Fruit fly (Drosophila melanogaster) ovary, adult (tissue): Measurements from ENCODE around the gene CG33298.

ENCODE experiments used
- CG17801 ChIP-seq: fragments of 200-800 bp; optimal IDR thresholded peaks from 2 replicates; lab custom pipeline; 2019; ENCODE audit warnings: missing biosample characterization, mild to moderate bottlenecking, missing genetic modification characterization, moderate library complexity; ENCODE audit not compliant: partially characterized antibody

CG33298 gene

DNA sequence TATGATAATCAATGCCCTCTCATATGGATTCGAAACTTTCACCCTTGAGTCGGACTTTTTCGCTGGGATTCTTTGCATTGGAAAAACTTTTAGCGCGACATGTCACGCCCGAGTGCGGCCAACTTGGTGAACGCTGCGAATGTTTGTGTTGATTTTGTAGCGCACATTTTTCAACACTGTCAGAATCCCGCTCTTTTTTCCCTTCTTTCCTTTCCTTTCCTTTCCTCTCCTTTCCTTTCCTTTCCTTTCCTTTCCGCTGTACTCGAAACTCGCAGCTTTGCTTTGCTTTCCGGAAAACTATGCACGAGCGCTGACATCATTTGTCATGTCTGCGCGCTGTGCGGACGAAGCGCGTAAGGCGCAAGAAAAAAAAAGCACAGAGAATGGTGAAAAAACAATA, 27.9 kb upstream of the CG33298 start:
- TF ChIP-seq CG17801: no peak

DNA sequence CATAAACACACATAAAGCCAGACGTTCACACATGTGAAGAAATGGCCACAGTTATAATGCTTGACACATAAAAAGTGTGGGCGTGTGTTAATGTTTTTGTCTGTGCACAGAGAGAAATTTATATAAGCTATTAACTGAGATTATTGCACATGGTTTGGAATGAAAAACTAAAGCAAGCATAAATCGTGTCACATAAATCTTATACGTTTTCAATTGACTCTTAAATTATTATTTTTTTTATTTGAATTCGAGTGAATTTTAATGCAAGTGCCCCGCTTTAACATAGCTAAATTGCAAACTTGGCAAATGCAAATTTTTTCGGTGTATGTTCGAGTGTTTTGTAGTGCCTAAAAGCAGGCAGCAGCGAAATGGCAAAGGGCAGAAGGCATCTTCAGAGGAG, 7.8 kb upstream of the CG33298 start:
- peak; percentile 74 for TF ChIP-seq CG17801

DNA sequence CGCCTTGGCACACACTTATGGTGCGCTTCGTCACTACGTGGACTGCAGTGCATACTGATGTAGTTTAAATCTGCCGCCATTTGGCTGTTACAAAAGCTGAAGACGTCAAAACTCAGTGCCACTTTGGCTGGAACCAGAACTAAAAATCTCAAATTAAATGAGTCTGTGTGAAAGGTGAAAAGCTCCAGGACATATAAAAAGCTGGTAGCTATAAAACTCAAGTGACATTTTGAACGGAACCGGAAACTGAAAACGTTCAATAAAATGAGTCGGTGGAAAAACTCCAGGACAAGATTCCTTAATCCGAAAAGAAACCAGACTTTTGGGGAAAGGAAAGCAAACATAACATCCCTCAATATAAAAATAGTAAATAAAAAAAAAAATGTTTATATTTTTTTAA, 4.5 kb upstream of the CG33298 start:
- peak; percentile 74 for TF ChIP-seq CG17801

DNA sequence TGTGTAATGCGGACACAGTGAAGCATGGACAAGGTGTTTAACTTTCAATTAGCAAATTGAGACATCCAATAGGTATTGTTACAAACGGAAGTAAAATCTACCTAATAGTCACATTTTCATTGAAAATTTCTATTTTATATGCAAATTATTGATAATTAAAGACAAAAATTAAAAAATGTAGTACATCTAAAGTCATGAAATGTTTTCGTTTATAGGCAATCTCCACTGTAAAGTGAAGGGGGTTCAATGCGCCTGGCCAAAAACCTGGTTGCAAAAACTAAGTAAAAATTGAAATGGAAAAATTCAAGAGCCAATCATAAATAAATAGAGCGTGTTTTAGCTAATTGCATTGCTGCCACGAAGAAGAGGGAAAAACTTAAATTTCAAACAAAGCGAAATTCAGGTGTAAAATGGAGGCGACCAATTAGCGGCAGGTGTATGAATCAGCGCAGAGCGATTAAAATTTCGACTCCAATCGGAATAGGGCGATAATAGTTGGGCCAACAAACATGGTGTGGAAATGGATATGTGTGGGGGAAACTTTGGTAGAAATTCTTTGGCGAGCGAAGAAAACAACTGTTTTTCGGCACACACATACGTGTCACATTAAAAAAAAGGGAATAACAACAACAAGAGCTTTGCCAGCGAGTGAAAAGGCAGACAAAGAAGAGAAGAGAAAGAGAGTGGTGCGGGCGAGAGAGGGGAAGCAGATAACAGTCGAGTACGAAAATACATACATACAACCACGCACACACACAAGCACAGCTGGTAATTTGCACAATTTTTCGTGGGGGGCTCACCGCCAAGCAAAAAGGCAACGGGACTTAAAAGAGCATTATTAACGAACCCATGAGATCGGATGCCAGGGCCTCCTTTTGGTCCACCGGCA, 1.7 kb upstream of the CG33298 start:
- peak; percentile 76 for TF ChIP-seq CG17801

DNA sequence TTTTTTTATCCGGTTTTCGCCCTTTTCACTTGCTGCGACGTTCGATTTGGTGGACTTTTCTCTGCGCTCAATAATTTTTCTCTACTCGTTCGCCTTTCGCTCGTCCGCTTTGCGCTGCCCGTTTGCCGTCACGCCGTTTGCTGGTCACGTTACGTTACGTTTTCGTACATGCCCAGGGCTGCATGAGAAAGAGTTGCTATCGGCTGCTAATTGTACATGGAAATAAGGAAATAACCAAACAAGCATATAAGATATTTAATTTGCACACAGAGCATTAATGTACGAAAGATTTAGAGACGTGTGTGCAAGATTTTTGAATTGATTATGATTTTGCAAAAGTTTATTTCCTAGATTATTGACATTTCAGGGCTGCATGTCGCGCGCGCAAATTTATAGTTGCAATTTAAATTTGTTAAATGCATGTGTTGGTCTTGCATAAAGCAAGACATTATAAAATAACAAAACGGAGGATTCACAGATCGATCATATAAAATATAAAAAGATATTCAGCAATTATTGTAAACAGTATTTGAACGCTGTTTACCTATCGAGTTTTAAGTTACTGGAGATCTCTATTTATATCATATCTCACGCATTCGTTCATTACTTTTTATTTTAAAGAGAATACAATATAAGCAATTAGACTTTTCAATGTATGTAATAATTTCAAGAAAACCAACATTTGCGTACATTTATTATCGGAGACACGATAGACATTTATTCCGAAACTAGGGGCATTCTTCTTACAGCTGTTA, 434 bp upstream of the CG33298 start, which contains the start of gene Gdi:
Gdi (minus strand) TSS at position 214 of the 755 bp plus-strand sequence.
- no peak for TF ChIP-seq CG17801

- TF ChIP-seq CG17801: no peak
Observed at dm6 chr2L:9495870-9496269, 596 bp downstream of the CG33298 start.

DNA sequence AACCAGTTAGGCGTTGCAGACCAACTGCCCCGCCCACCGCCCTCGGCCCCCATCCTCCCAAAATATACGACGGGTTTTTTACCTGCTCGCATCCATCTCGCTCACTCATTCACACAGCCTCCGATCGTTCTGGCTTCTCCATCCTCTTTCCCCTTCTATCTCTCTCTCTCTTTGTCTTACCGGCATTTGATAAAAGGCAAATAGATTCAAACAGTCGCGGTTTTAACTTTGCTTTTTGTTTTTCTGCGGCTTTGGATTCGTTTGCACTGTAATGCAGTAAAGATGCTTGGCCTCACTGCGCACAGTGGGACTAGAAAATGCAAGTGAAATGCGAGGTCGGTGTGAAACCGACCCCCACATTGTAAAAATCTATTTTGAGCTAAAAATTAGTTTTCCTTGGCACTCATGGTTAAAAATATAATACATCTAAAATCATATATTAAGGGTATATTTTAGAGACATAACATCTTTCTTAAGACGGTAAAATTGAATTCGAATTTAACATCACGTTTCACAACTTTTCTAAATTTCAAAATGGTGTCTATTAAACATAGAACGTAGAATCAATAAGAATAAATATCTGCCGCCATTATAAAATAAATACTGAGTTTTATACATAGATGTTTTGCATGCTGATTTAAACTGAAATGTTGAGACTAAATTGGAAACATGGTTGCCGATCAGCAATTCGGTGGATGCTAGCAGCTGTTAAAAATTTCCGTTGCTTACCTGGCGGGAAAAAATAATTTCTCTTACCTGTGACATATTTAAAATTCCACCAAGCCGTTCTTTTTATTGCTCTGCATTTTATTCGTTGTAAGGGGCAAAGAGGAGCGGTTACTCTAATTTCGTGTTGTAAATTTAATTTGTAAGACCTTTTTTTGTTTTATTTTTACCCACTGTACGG, 1.4 kb downstream of the CG33298 start:
- TF ChIP-seq CG17801: no peak

DNA sequence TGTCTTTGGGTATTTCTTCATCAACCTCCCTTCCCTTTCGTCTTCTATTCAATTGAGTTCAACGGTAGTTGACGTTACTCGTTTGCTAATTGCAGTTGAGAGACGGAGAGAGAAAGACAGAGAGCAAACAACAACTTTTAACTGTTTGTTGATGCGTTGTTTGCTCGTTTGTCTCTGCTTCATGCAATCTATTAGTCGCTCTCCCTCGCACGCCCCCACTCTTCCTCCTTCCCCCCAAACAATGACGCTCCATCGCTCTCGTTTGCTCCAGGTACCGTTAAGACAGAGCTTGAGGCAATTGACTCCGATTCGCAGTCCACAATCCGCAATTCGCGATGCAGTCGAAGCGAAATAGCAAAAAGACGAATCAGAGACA, 2.0 kb downstream of the CG33298 start:
- TF ChIP-seq CG17801: peak; percentile 59

- peak; percentile 85 for TF ChIP-seq CG17801
Observed at dm6 chr2L:9498185-9498984, 3.1 kb downstream of the CG33298 start.

DNA sequence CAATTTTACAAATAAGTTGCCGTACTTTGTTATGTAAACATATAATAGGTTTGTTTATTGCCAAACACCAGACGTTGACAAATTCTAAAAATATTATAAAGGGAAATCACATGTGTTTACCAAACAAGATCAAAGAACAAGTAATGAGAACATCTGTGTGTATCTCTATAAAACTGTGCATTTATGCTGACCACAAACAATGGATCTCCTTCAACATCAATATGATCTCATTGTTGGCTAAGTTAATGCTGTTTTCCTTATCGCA, 3.6 kb downstream of the CG33298 start:
- no peak for TF ChIP-seq CG17801

dm6 chr2L:9500454-9500853, 5.2 kb downstream of the CG33298 start:
- no peak for TF ChIP-seq CG17801

DNA sequence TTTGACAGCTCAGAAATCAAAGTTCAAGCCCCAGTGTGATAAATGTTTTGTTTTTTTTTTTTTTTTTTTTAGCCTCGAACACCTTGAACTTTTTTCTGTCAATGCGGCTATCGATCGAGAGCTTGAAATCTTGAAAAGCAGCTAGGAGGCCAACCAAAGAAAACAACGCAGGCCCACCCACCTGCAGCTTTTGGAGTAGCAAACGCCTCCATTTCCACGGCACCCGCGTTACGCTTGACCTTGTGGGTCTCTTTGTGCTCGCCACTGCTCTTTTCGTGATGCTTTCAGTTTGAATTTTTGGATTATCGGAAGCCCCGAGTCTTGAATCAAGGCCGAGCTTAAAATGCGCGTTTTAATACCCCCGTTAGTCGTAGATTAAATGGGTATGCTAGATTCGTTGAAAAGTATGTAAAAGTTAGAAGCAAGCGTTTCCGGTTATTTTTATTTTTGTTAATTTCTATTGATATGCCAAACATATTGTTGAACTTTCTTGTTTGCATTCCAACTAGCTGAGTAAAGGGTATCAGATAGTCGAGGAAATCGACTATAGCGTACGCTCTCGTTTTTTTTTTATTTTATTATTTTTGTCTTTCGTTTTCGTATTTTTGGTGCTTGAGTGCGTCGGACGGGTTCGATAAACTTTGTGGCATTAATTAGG, 7.6 kb downstream of the CG33298 start:
- peak; percentile 74 for TF ChIP-seq CG17801

DNA sequence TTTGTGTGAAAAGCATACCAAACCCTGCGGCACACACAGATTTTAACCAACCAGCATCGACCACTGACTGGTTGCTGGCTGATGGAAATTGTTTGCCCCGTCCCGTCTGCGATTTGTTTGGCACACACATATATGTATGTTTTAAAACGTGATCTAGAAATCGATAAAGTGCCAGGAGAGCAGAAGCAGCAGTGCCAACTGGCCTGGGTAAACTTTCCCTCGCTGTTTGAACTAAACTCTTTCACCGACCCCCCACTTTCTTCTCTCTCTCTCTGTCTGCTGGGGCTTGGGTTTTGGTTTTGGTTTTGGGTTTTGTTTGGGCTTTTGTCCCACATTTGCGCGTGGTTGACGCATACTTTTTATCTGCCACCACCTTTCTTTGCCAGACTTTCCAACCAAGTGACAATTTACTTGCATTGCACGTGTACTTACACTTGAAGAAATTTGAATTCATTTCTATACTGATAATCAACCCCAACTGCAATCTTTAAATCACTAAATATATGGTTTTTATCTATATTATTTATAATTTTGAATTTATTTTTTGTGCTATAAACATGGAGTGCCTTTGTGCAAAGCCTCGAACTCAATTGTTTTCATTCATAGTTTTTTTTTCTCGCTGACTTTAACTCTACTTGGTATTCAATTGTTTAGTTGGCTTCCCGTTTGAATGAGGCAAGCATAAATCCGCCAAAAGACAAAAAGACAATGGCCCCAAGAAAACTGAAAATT, 10.3 kb downstream of the CG33298 start:
- no peak for TF ChIP-seq CG17801

dm6 chr2L:9506535-9507036, 11.3 kb downstream of the CG33298 start:
- no peak for TF ChIP-seq CG17801
